Worm (Caenorhabditis elegans) whole organism, young adult: ENCODE measurements around the gene F23F1.10.

Source experiments
- B0035.1 ChIP-seq: sonication (generic microtip); optimal IDR thresholded peaks from 2 replicates; lab custom pipeline; 2016; ENCODE audit warnings: missing genetic modification characterization, mild to moderate bottlenecking, missing compliant biosample characterization, missing genotype, missing genetic modification reagents
- F10E7.11 ChIP-seq: sonication (generic microtip); optimal IDR thresholded peaks from 2 replicates; lab custom pipeline; 2017; ENCODE audit warnings: mild to moderate bottlenecking, missing genetic modification characterization, moderate library complexity, missing compliant biosample characterization
- F37B4.10 ChIP-seq: fragments of 200-800 bp; sonication (Bioruptor generic); IDR thresholded peaks from 2 replicates; pipeline ENCODE4 v1.3.6; 2022; ENCODE audit warnings: missing genetic modification characterization, missing compliant biosample characterization
- F57C9.4 ChIP-seq: sonication (generic microtip); optimal IDR thresholded peaks from 2 replicates; lab custom pipeline; 2017; ENCODE audit warnings: mild to moderate bottlenecking, missing genetic modification characterization, missing compliant biosample characterization
- K11D2.4 ChIP-seq: fragments of 200-800 bp; sonication (Bioruptor generic); IDR thresholded peaks from 2 replicates; pipeline ENCODE4 v1.3.6; 2022; ENCODE audit warnings: missing genetic modification reagents, missing genetic modification characterization, missing compliant biosample characterization
- K12H6.12 ChIP-seq: fragments of 200-800 bp; sonication (Bioruptor generic); optimal IDR thresholded peaks from 2 replicates; lab custom pipeline; 2018; ENCODE audit warnings: mild to moderate bottlenecking, missing genetic modification characterization, missing compliant biosample characterization
- T07F8.4 ChIP-seq: sonication (generic microtip); optimal IDR thresholded peaks from 2 replicates; lab custom pipeline; 2016; ENCODE audit warnings: mild to moderate bottlenecking, missing genetic modification characterization, moderate library complexity, missing compliant biosample characterization
- T26A5.8 ChIP-seq: sonication (generic microtip); optimal IDR thresholded peaks from 2 replicates; lab custom pipeline; 2016; ENCODE audit warnings: missing genetic modification characterization, missing compliant biosample characterization
- ZK185.1 ChIP-seq: sonication (generic microtip); optimal IDR thresholded peaks from 2 replicates; lab custom pipeline; 2016; ENCODE audit warnings: mild to moderate bottlenecking, missing genetic modification characterization, missing compliant biosample characterization; ENCODE audit not compliant: poor library complexity, severe bottlenecking
- aptf-3 ChIP-seq: fragments of 200-800 bp; sonication (Bioruptor generic); IDR thresholded peaks from 2 replicates; pipeline ENCODE4 v1.3.6; 2022; ENCODE audit warnings: missing genetic modification characterization, missing compliant biosample characterization
- attf-3 ChIP-seq: fragments of 200-800 bp; sonication (Bioruptor generic); conservative IDR thresholded peaks from 2 replicates; pipeline ENCODE4 v1.3.6; 2022; ENCODE audit warnings: missing genetic modification reagents, missing genetic modification characterization, missing compliant biosample characterization
- attf-6 ChIP-seq: fragments of 200-800 bp; sonication (Bioruptor generic); IDR thresholded peaks from 2 replicates; pipeline ENCODE4 v1.3.6; 2022; ENCODE audit warnings: missing genetic modification reagents, missing genetic modification characterization, missing compliant biosample characterization
- ceh-100 ChIP-seq: fragments of 200-800 bp; sonication (Bioruptor generic); IDR thresholded peaks from 2 replicates; pipeline ENCODE4 v1.3.6; 2022; ENCODE audit warnings: missing genetic modification reagents, missing genetic modification characterization, missing compliant biosample characterization
- ceh-40 ChIP-seq: fragments of 200-800 bp; sonication (Bioruptor generic); IDR thresholded peaks from 2 replicates; pipeline ENCODE4 v1.3.6; 2022; ENCODE audit warnings: missing genetic modification characterization, missing compliant biosample characterization
- chd-7 ChIP-seq: sonication (generic microtip); optimal IDR thresholded peaks from 2 replicates; lab custom pipeline; 2016; ENCODE audit warnings: mild to moderate bottlenecking, missing genetic modification characterization, moderate library complexity, missing compliant biosample characterization
- die-1 ChIP-seq: sonication (generic microtip); optimal IDR thresholded peaks from 2 replicates; lab custom pipeline; 2016; ENCODE audit warnings: missing genotype, mild to moderate bottlenecking, missing genetic modification characterization, missing compliant biosample characterization
- dox-1 ChIP-seq: fragments of 200-800 bp; sonication (Bioruptor generic); IDR thresholded peaks from 2 replicates; pipeline ENCODE4 v1.3.6; 2022; ENCODE audit warnings: missing genetic modification reagents, missing genetic modification characterization, missing compliant biosample characterization
- efl-1 ChIP-seq: fragments of 150-350 bp; optimal IDR thresholded peaks from 2 replicates; lab custom pipeline; 2014; ENCODE audit warnings: missing biosample characterization, missing genetic modification reagents, missing genetic modification characterization
- hlh-12 ChIP-seq: sonication (generic microtip); optimal IDR thresholded peaks from 2 replicates; lab custom pipeline; 2016; ENCODE audit warnings: missing genetic modification characterization, missing compliant biosample characterization
- hsf-1 ChIP-seq: fragments of 200-800 bp; sonication (Bioruptor generic); IDR thresholded peaks from 2 replicates; pipeline ENCODE4 v1.3.6; 2022; ENCODE audit warnings: missing genetic modification reagents, missing genetic modification characterization, missing compliant biosample characterization
- let-526 ChIP-seq: fragments of 200-800 bp; sonication (Bioruptor generic); IDR thresholded peaks from 2 replicates; pipeline ENCODE4 v1.3.6; 2022; ENCODE audit warnings: missing genetic modification reagents, missing genetic modification characterization, missing compliant biosample characterization
- lin-35 ChIP-seq, 3 experiments: fragments of 150-350 bp in 2 of 3; sonication (generic microtip) in 1 of 3; optimal IDR thresholded peaks; 2 replicates each; lab custom pipeline; 2014 to 2018; ENCODE audit warnings: missing biosample characterization in 3 of 3, missing genetic modification characterization in 3 of 3, missing genetic modification reagents in 3 of 3
- madf-10 ChIP-seq: sonication (generic microtip); optimal IDR thresholded peaks from 2 replicates; lab custom pipeline; 2016; ENCODE audit warnings: mild to moderate bottlenecking, missing genetic modification characterization, missing compliant biosample characterization
- madf-3 ChIP-seq: fragments of 200-800 bp; sonication (Bioruptor generic); IDR thresholded peaks from 2 replicates; pipeline ENCODE4 v1.3.6; 2022; ENCODE audit warnings: missing genetic modification reagents, missing genetic modification characterization, missing compliant biosample characterization
- mxl-1 ChIP-seq: sonication (generic microtip); optimal IDR thresholded peaks from 2 replicates; lab custom pipeline; 2016; ENCODE audit warnings: missing genetic modification characterization, missing compliant biosample characterization
- nfyb-1 ChIP-seq: fragments of 200-800 bp; sonication (Bioruptor generic); IDR thresholded peaks from 2 replicates; pipeline ENCODE4 v1.3.6; 2022; ENCODE audit warnings: missing genetic modification reagents, missing genetic modification characterization, missing compliant biosample characterization
- nhr-120 ChIP-seq: fragments of 200-800 bp; sonication (Bioruptor generic); IDR thresholded peaks from 2 replicates; pipeline ENCODE4 v1.3.6; 2022; ENCODE audit warnings: missing genetic modification characterization, missing compliant biosample characterization
- nhr-27 ChIP-seq: fragments of 200-800 bp; sonication (Bioruptor generic); optimal IDR thresholded peaks from 2 replicates; lab custom pipeline; 2018; ENCODE audit warnings: mild to moderate bottlenecking, missing genetic modification characterization, moderate library complexity, missing compliant biosample characterization
- nhr-90 ChIP-seq: sonication (generic microtip); optimal IDR thresholded peaks from 2 replicates; lab custom pipeline; 2016; ENCODE audit warnings: missing genotype, mild to moderate bottlenecking, missing genetic modification characterization, missing compliant biosample characterization
- rec-8 ChIP-seq, 2 experiments: sonication (generic microtip); optimal IDR thresholded peaks; 2 replicates each; lab custom pipeline; 2016; ENCODE audit warnings: mild to moderate bottlenecking in 2 of 2, missing genetic modification characterization in 2 of 2, missing genetic modification reagents in 2 of 2, missing genotype in 2 of 2, missing biosample characterization in 1 of 2, missing compliant biosample characterization in 1 of 2, moderate library complexity in 1 of 2
- repo-1 ChIP-seq: sonication (generic microtip); optimal IDR thresholded peaks from 2 replicates; lab custom pipeline; 2017; ENCODE audit warnings: mild to moderate bottlenecking, missing genetic modification characterization, missing compliant biosample characterization
- snpc-1.3 ChIP-seq: sonication (generic microtip); optimal IDR thresholded peaks from 2 replicates; lab custom pipeline; 2017; ENCODE audit warnings: missing genetic modification characterization, mild to moderate bottlenecking, missing compliant biosample characterization, antibody characterized with exemption, moderate library complexity, missing genotype, missing genetic modification reagents; ENCODE audit not compliant: insufficient read depth
- snpc-3.4 ChIP-seq: sonication (generic microtip); optimal IDR thresholded peaks from 2 replicates; lab custom pipeline; 2017; ENCODE audit warnings: missing genetic modification characterization, mild to moderate bottlenecking, missing compliant biosample characterization, antibody characterized with exemption, moderate library complexity, missing genotype, missing genetic modification reagents
- tlf-1 ChIP-seq: fragments of 200-800 bp; sonication (Bioruptor generic); optimal IDR thresholded peaks from 2 replicates; lab custom pipeline; 2018; ENCODE audit warnings: mild to moderate bottlenecking, missing genetic modification characterization, missing compliant biosample characterization
- unc-130 ChIP-seq: sonication (generic microtip); optimal IDR thresholded peaks from 2 replicates; lab custom pipeline; 2016; ENCODE audit warnings: missing genetic modification reagents, missing genetic modification characterization, missing compliant biosample characterization
- unc-62 ChIP-seq: fragments of 150-350 bp; optimal IDR thresholded peaks from 2 replicates; lab custom pipeline; 2014; ENCODE audit warnings: missing biosample characterization, missing genetic modification reagents, missing genetic modification characterization
- zfh-2 ChIP-seq: fragments of 200-800 bp; sonication (Bioruptor generic); conservative IDR thresholded peaks from 2 replicates; pipeline ENCODE4 v1.3.6; 2022; ENCODE audit warnings: missing genetic modification reagents, missing genetic modification characterization, missing compliant biosample characterization
- ztf-3 ChIP-seq: fragments of 200-800 bp; sonication (Bioruptor generic); optimal IDR thresholded peaks from 2 replicates; lab custom pipeline; 2018; ENCODE audit warnings: mild to moderate bottlenecking, missing genetic modification characterization, missing compliant biosample characterization

F23F1.10 gene

DNA sequence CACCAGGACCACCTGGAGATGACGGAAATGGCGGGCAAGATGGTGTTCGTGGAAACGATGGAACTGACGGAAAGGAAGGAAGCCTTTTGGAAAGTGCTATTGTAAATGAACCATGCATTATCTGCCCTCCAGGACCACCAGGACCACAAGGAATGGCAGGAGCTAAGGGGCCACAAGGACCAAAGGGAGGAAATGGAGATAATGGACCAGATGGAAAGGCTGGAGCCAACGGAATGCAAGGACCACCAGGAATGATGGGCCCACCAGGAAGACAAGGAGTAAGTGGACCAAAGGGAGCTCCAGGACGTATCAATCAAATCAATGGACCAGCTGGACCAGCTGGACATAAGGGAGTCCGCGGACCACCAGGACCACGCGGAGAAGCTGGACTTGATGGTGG lies 18.0 kb downstream of the F23F1.10 start:
- TF ChIP-seq T26A5.8 (tag; lab: Kevin White, UChicago) (no peak), zfh-2 (GFP tag; lab: Robert Waterston, UW) (peak; percentile 68), attf-6 (GFP tag; lab: Robert Waterston, UW) (no peak), B0035.1 (tag; lab: Kevin White, UChicago) (no peak), hsf-1 (0 out of 2 replicates have a peak, but pooled peaks have one; percentile 13), dox-1 (GFP tag; lab: Robert Waterston, UW) (0 out of 2 replicates have a peak, but pooled peaks have one; percentile 12), die-1 (tag; lab: Kevin White, UChicago) (no peak), nhr-120 (GFP tag; lab: Robert Waterston, UW) (no peak), ZK185.1 (tag; lab: Kevin White, UChicago) (no peak), repo-1 (tag; lab: Kevin White, UChicago) (no peak), snpc-1.3 (no peak), attf-3 (GFP tag; lab: Robert Waterston, UW) (no peak), F10E7.11 (tag; lab: Kevin White, UChicago) (no peak), ztf-3 (GFP tag; lab: Kevin White, UChicago) (no peak), madf-3 (GFP tag; lab: Robert Waterston, UW) (no peak)

DNA sequence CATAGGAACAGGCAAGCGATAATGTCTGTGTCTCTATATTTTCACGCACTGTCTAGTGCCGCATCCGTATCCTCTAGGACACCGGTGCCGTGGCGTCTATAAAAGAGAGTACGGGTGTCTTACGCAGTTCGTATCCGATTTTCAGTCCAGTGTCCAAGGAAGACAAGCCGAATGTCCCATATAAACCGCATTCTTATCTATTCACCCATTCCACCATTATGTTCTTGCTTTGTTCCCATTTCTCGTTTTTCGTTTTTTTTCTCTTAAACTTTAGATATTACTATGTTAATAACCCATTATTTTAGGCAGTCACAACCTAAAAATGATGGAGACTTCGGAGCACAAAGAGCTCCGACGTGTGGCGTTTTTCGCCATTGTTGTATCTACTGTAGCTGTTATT lies 18.8 kb downstream of the F23F1.10 start, which contains the start of gene sqt-2:
TSS of gene sqt-2 (plus strand) at position 301 of the 400 bp plus-strand sequence.
- no peak for TF ChIP-seq ceh-40 (GFP tag; lab: Robert Waterston, UW)
- TF ChIP-seq unc-130 (GFP tag; lab: Kevin White, UChicago), result no peak
- no peak for TF ChIP-seq hsf-1
- no peak for TF ChIP-seq snpc-3.4 (tag; lab: Kevin White, UChicago)
- TF ChIP-seq ceh-100 (GFP tag; lab: Robert Waterston, UW), result no peak
- no peak for TF ChIP-seq K12H6.12
- no peak for TF ChIP-seq lin-35 (GFP tag; optimal IDR thresholded peaks at IDR 0.05; lab: Kevin White, UChicago)
- no peak for TF ChIP-seq rec-8 (tag; optimal IDR thresholded peaks at IDR 0.05; lab: Kevin White, UChicago)
- TF ChIP-seq zfh-2 (GFP tag; lab: Robert Waterston, UW), result no peak
- TF ChIP-seq madf-10 (tag; lab: Kevin White, UChicago), result no peak
- TF ChIP-seq nhr-27 (tag; lab: Kevin White, UChicago), result no peak

DNA sequence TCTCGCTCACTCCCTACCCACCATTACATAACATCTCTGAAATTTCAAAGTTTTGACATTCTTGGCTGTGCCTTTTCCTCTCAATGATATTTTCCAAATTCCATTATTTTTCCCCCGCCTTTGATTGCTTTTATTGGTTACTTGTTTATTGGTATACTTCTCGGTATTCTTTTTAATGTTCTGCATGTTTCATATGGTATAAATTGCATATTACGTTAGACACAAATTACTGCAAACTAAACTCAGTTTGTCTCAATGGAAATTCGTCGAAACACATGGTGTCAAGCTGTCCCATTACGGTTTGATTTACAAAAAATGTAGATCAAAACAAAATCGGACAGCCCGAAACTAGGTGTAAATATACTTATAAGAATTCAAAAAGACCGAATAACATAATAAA lies 19.8 kb downstream of the F23F1.10 start:
- no peak for TF ChIP-seq aptf-3 (GFP tag; lab: Robert Waterston, UW)
- no peak for TF ChIP-seq K11D2.4
- no peak for TF ChIP-seq K12H6.12
- TF ChIP-seq madf-3 (GFP tag; lab: Robert Waterston, UW), result no peak
- no peak for TF ChIP-seq dox-1 (GFP tag; lab: Robert Waterston, UW)
- no peak for TF ChIP-seq hsf-1
- TF ChIP-seq F37B4.10, result no peak
- no peak for TF ChIP-seq hlh-12 (tag; lab: Kevin White, UChicago)
- TF ChIP-seq chd-7 (tag; lab: Kevin White, UChicago), result no peak

DNA sequence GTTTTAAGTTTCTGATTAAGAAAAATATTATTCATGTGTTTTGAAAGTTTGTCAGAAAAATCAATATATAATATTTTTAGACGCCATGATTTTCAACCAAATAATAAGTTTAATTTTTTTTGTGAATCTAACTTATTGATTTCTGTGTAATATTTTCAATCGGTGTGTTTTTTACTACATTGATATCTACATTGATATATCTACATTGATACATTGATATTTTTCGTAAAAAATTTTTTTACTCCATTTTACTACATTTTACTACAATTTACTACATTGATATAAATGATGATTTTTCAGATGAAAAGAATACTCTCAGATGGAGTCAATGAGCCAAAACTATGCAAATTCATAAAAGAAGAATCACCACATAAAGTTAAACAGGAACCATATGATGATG lies 22.5 kb downstream of the F23F1.10 start, which contains the start of gene gmeb-1:
TSS of gene gmeb-1 (plus strand) at position 301 of the 400 bp plus-strand sequence.
- TF ChIP-seq T07F8.4 (no peak), mxl-1 (tag; lab: Kevin White, UChicago) (no peak), nfyb-1 (GFP tag; lab: Robert Waterston, UW) (no peak), F57C9.4 (no peak), let-526 (GFP tag; lab: Robert Waterston, UW) (no peak), nhr-90 (tag; lab: Kevin White, UChicago) (no peak), tlf-1 (GFP tag; lab: Kevin White, UChicago) (no peak), K12H6.12 (no peak), ZK185.1 (tag; lab: Kevin White, UChicago) (no peak), unc-62 (GFP tag; lab: Kevin White, UChicago) (no peak), efl-1 (GFP tag; lab: Kevin White, UChicago) (no peak), repo-1 (tag; lab: Kevin White, UChicago) (no peak)
